Fruit fly (Drosophila melanogaster): ENCODE data around the gene CG18628.

CG18628 gene

DNA sequence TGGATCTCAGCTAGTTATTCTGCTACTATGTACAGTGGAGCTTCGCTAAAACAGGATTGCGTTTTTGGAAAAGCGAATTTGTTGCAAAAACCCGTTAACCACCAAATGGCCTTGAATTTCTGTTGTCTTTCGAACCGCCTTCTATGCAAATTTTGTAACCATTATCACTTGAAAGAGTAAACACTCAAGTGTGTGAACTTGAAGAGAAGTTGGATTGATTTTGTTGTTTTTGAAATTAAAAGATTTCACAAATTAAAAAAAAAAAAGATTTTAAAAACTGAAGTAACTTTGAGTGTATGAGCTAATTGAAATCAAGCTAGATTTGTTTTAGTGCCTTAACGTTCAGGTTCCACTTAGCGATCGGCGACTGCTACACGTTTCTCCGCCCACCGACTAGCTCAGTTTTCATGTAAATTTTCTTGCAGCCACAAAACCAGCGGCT, 44.4 kb downstream of the CG18628 start (continued):
- TF ChIP-seq gsb (GFP tag; IDR thresholded peaks at IDR 0.05): peak; percentile 51; the same call in 1 of the 2 replicates
- no peak for TF ChIP-seq CG13287 (GFP tag; IDR thresholded peaks at IDR 0.05; ENCODE audit: partially characterized antibody)
- no peak for TF ChIP-seq cad (GFP tag; optimal IDR thresholded peaks at IDR 0.05)
- TF ChIP-seq Hmx (GFP tag; optimal IDR thresholded peaks at IDR 0.05): no peak
- TF ChIP-seq cwo (GFP tag; optimal IDR thresholded peaks at IDR 0.05): peak; percentile 78
- TF ChIP-seq CG10565 (GFP tag; optimal IDR thresholded peaks at IDR 0.05): no peak
- TF ChIP-seq CG30431 (GFP tag; optimal IDR thresholded peaks at IDR 0.05): peak; percentile 40
- TF ChIP-seq B-H1 (GFP tag; IDR thresholded peaks at IDR 0.05): peak; percentile 56; the same call in 2 of the 3 replicates
- no peak for TF ChIP-seq ftz-f1 (GFP tag; optimal IDR thresholded peaks at IDR 0.05)
- peak; percentile 9 for TF ChIP-seq CTCF (GFP tag; optimal IDR thresholded peaks at IDR 0.05)
- TF ChIP-seq CG3995 (GFP tag; optimal IDR thresholded peaks at IDR 0.05): peak; percentile 27
- TF ChIP-seq CG2129 (GFP tag; IDR thresholded peaks at IDR 0.05; ENCODE audit: partially characterized antibody): no peak
- TF ChIP-seq Dek (tag; optimal IDR thresholded peaks at IDR 0.05): peak; percentile 53
- TF ChIP-seq CG4360 (GFP tag; IDR thresholded peaks at IDR 0.05): no peak
- peak; percentile 36 for TF ChIP-seq HLH54F (GFP tag; optimal IDR thresholded peaks at IDR 0.05)
- TF ChIP-seq cas (GFP tag; IDR thresholded peaks at IDR 0.05): no peak
- TF ChIP-seq CG18619 (GFP tag; optimal IDR thresholded peaks at IDR 0.05): peak; percentile 67

DNA sequence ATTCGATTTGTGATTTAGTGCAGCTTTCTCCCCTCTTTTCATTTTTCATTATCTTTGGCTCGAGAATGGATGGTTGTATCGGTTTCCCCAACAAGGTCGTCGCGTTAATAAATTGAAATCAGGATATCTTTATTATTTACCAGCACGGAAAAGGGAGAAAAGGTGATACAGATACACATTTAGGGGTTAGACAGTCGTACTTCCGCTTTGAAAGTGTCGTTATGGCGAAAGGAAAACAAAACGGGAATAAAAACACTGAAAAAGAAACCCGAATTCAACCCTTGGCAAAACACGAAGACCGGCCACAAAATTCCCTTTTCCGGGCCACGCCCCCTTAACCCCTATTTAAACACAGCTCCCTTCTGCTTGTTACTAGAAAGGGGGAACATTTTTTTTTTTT, 45.0 kb downstream of the CG18628 start:
- no peak for TF ChIP-seq MBD-R2 (GFP tag; IDR thresholded peaks at IDR 0.05)
- no peak for TF ChIP-seq peb (GFP tag; IDR thresholded peaks at IDR 0.05)
- TF ChIP-seq CG4820 (GFP tag; optimal IDR thresholded peaks at IDR 0.05): no peak
- peak; percentile 79 for TF ChIP-seq D19A (tag; optimal IDR thresholded peaks at IDR 0.05)
- no peak for TF ChIP-seq CG7745 (tag; optimal IDR thresholded peaks at IDR 0.05)
- no peak for TF ChIP-seq CG16813 (GFP tag; IDR thresholded peaks at IDR 0.05; ENCODE audit: partially characterized antibody)
- no peak for TF ChIP-seq emc (GFP tag; optimal IDR thresholded peaks at IDR 0.05)
- no peak for TF ChIP-seq CG34224 (GFP tag; IDR thresholded peaks at IDR 0.05; ENCODE audit: partially characterized antibody)
- no peak for TF ChIP-seq CG12071 (GFP tag; optimal IDR thresholded peaks at IDR 0.05)
- peak; percentile 90 for TF ChIP-seq pros (GFP tag; optimal IDR thresholded peaks at IDR 0.05)
- peak; percentile 41 for TF ChIP-seq sqz (GFP tag; optimal IDR thresholded peaks at IDR 0.05)

dm6 chr3L:10686625-10687024, 47.1 kb downstream of the CG18628 start:
- TF ChIP-seq ind (GFP tag; optimal IDR thresholded peaks at IDR 0.05): no peak
- no peak for TF ChIP-seq Nf-YB (GFP tag; optimal IDR thresholded peaks at IDR 0.05)
- peak; percentile 66 for TF ChIP-seq CG10267 (tag; optimal IDR thresholded peaks at IDR 0.05)
- 0 out of 4 replicates have a peak, but pooled peaks have one; percentile 14 for TF ChIP-seq Dll (GFP tag; IDR thresholded peaks at IDR 0.05; ENCODE audit: partially characterized antibody)
- peak; percentile 11 for TF ChIP-seq CG8290 (GFP tag; optimal IDR thresholded peaks at IDR 0.05)
- no peak for TF ChIP-seq CG8290 (tag; optimal IDR thresholded peaks at IDR 0.05)
- TF ChIP-seq stwl (tag; optimal IDR thresholded peaks at IDR 0.05): peak; percentile 99
- peak; percentile 2 for TF ChIP-seq sens (GFP tag)
